Worm (Caenorhabditis elegans) whole organism, L4/young adult: ENCODE results near the gene lap-2.

Experiments used
- W03F9.2 ChIP-seq: fragments of 150-350 bp; optimal IDR thresholded peaks from 2 replicates; lab custom pipeline; 2014; ENCODE audit warnings: missing biosample characterization, missing genetic modification characterization
- dao-5 ChIP-seq: sonication (generic microtip); optimal IDR thresholded peaks from 2 replicates; lab custom pipeline; 2016; ENCODE audit warnings: missing genotype, missing genetic modification characterization, moderate library complexity, missing compliant biosample characterization
- him-1 ChIP-seq: sonication (generic microtip); optimal IDR thresholded peaks from 2 replicates; lab custom pipeline; 2016; ENCODE audit warnings: missing genotype, missing genetic modification reagents, missing genetic modification characterization, missing compliant biosample characterization

DNA sequence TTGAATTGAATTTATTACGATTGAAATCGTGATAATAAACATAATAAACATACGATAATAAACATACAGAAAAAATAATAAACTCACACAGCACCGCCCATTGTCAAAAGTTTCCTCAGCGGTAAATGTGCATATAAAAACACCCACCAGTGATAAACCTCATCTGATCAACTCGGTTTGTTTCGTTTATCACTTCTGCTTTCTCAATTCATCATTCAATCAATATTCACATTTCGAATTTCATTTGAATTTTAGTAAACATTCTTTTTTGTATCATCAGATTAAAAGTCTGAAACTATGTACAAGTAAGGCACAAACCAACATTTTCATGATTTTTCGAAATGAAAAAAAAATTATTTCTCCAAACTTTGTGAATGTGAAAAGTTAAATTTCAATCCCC is 30.4 kb upstream of the lap-2 start, which contains the start of gene try-10:
- TF ChIP-seq him-1 (tag; lab: Kevin White, UChicago) = no peak
- TF ChIP-seq dao-5 = no peak
- TF ChIP-seq W03F9.2 (tag; lab: Kevin White, UChicago) = no peak
